Worm (Caenorhabditis elegans) whole organism, L1 larva: ENCODE results near the gene osm-11.

ENCODE experiments used
- elt-3 ChIP-seq, 6 experiments: fragments of 150-350 bp in 1 of 6; sonication (generic microtip); optimal IDR thresholded peaks; 2 replicates each; lab custom pipeline; 2017 to 2018; ENCODE audit warnings: missing biosample characterization in 6 of 6, missing genetic modification characterization in 6 of 6, inconsistent platforms in 1 of 6
- hpl-2 ChIP-seq: fragments of 150-350 bp; optimal IDR thresholded peaks from 2 replicates; lab custom pipeline; 2014; ENCODE audit warnings: missing biosample characterization, missing genetic modification reagents, missing genetic modification characterization
- mef-2 ChIP-seq: fragments of 150-350 bp; optimal IDR thresholded peaks from 2 replicates; lab custom pipeline; 2014; ENCODE audit warnings: missing biosample characterization, missing genetic modification characterization
- nhr-77 ChIP-seq: fragments of 150-350 bp; optimal IDR thresholded peaks from 2 replicates; lab custom pipeline; 2014; ENCODE audit warnings: missing biosample characterization, missing genetic modification characterization
- skn-1 ChIP-seq: fragments of 150-350 bp; optimal IDR thresholded peaks from 2 replicates; lab custom pipeline; 2014; ENCODE audit warnings: missing biosample characterization, missing genetic modification characterization
- unc-62 ChIP-seq: fragments of 150-350 bp; optimal IDR thresholded peaks from 2 replicates; lab custom pipeline; 2014; ENCODE audit warnings: missing biosample characterization, missing genetic modification reagents, missing genetic modification characterization
- ztf-4 ChIP-seq: fragments of 150-350 bp; optimal IDR thresholded peaks from 2 replicates; lab custom pipeline; 2014; ENCODE audit warnings: missing biosample characterization, missing genetic modification characterization

- TF ChIP-seq unc-62 (GFP tag; lab: Kevin White, UChicago) = no peak
- TF ChIP-seq hpl-2 (GFP tag; lab: Kevin White, UChicago) = no peak
- no peak for TF ChIP-seq nhr-77 (tag; lab: Kevin White, UChicago)
- TF ChIP-seq mef-2 = no peak
- TF ChIP-seq skn-1 (tag; lab: Kevin White, UChicago) = no peak
- TF ChIP-seq elt-3 (tag; optimal IDR thresholded peaks at IDR 0.05; lab: Kevin White, UChicago) = no peak
- no peak for TF ChIP-seq ztf-4 (tag; lab: Kevin White, UChicago)
These were observed 24.9 kb downstream of the osm-11 start, which contains the start of the genes vap-1 and F11C7.2 for ce11 chrX:17396456-17396855.
